Fruit fly (Drosophila melanogaster): Measurements from ENCODE around the gene Cpr64Ac.

Cpr64Ac gene

DNA sequence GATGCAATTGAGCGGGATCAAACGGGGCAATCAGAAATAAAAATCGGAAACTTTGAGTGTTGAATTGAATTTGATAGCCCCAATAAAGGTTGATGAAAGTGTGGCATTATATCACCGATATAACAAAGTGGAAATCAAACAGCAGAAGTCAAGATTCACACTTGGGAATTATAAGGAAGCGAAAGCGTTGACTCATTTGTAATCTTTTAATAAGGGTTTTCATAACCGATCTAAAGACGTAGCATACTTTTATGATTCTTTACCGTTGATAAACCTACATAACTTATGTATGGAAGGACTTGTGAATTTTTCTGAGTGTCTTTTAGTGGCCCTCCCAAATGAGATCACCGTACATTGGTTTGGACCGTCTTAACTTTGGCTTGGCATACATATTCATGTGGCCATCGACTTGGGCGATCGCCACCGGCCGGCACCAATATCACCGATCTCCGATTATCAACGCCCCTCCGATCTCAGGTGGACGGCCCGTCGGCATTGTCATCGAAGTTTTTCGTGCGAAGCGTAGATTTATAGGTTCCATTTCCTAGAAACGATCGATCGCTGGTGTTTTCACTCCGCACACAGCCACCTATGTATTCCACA, 16.8 kb upstream of the Cpr64Ac start:
- TF ChIP-seq CG14711 (tag; optimal IDR thresholded peaks at IDR 0.05) (no peak), Crg-1 (GFP tag; optimal IDR thresholded peaks at IDR 0.05) (no peak), CG7101 (tag; optimal IDR thresholded peaks at IDR 0.05) (no peak), Clk (GFP tag; optimal IDR thresholded peaks at IDR 0.05) (no peak), Mnt (GFP tag; optimal IDR thresholded peaks at IDR 0.05) (no peak), tj (GFP tag; optimal IDR thresholded peaks at IDR 0.05) (no peak), toe (GFP tag; optimal IDR thresholded peaks at IDR 0.05) (no peak), Hr96 (GFP tag; optimal IDR thresholded peaks at IDR 0.05) (no peak), CG1620 (GFP tag; optimal IDR thresholded peaks at IDR 0.05) (no peak), CG11617 (GFP tag; optimal IDR thresholded peaks at IDR 0.05) (no peak), CG33017 (tag; optimal IDR thresholded peaks at IDR 0.05) (no peak), CG5204 (GFP tag; optimal IDR thresholded peaks at IDR 0.05) (no peak), cic (GFP tag; optimal IDR thresholded peaks at IDR 0.05) (no peak), ovo (GFP tag; optimal IDR thresholded peaks at IDR 0.05) (no peak), kay (GFP tag; ENCODE audit: borderline replicate concordance) (no peak), CG12768 (GFP tag; optimal IDR thresholded peaks at IDR 0.05) (no peak), pad (GFP tag; optimal IDR thresholded peaks at IDR 0.05) (no peak), cnc (optimal IDR thresholded peaks at IDR 0.05) (no peak), bab1 (GFP tag; optimal IDR thresholded peaks at IDR 0.05) (no peak), CG7045 (GFP tag; optimal IDR thresholded peaks at IDR 0.05) (no peak)

DNA sequence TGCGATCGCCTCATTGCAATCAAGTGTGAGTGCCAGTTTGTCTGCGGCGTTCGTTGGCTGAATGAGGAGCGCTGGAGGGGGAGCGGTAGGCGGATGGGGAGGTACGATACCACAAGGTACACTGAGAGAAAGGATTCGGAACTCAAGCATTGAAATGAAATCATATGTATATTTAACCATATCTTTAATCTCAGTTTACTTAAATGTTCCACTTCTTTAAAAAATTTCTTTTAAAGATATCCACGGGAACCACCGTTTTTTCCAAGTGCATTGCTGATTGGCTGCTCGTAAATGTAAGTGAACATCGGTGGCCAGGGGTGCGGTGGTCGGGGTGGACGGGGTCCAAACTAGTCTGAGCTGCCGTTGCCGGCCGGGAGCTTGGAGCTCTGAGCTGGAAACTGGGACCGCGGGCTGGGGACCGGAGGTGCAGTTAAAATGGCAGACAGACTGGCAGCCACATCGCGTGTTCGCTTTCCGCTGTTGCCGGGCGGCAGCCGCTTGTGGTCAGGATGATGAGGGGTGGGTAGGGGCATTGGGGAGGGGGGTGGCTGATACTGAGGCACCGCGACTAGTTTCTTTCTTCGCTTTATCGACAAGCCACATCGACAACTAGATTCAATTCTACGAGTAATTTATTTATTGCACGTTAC, 15.6 kb upstream of the Cpr64Ac start:
- no peak for TF ChIP-seq cnc (optimal IDR thresholded peaks at IDR 0.05)
- peak; percentile 27 for TF ChIP-seq bab1 (GFP tag; optimal IDR thresholded peaks at IDR 0.05)
- TF ChIP-seq Crg-1 (GFP tag; optimal IDR thresholded peaks at IDR 0.05) = no peak
- peak; percentile 26 for TF ChIP-seq cic (GFP tag; optimal IDR thresholded peaks at IDR 0.05)
- TF ChIP-seq pad (GFP tag; optimal IDR thresholded peaks at IDR 0.05) = peak; percentile 53
- TF ChIP-seq toe (GFP tag; optimal IDR thresholded peaks at IDR 0.05) = peak; percentile 86
- peak; percentile 54 for TF ChIP-seq CG1620 (GFP tag; optimal IDR thresholded peaks at IDR 0.05)
- TF ChIP-seq CG7101 (tag; optimal IDR thresholded peaks at IDR 0.05) = peak; percentile 81
- no peak for TF ChIP-seq ovo (GFP tag; optimal IDR thresholded peaks at IDR 0.05)
- peak; percentile 65 for TF ChIP-seq CG14711 (tag; optimal IDR thresholded peaks at IDR 0.05)
- TF ChIP-seq Clk (GFP tag; optimal IDR thresholded peaks at IDR 0.05) = peak; percentile 73
- TF ChIP-seq Hr96 (GFP tag; optimal IDR thresholded peaks at IDR 0.05) = peak; percentile 79
- no peak for TF ChIP-seq kay (GFP tag; ENCODE audit: borderline replicate concordance)
- peak; percentile 47 for TF ChIP-seq tj (GFP tag; optimal IDR thresholded peaks at IDR 0.05)
- TF ChIP-seq CG5204 (GFP tag; optimal IDR thresholded peaks at IDR 0.05) = peak; percentile 86
- TF ChIP-seq CG33017 (tag; optimal IDR thresholded peaks at IDR 0.05) = peak; percentile 85
- peak; percentile 60 for TF ChIP-seq CG11617 (GFP tag; optimal IDR thresholded peaks at IDR 0.05)
- no peak for TF ChIP-seq Mnt (GFP tag; optimal IDR thresholded peaks at IDR 0.05)
- peak; percentile 91 for TF ChIP-seq CG12768 (GFP tag; optimal IDR thresholded peaks at IDR 0.05)
- TF ChIP-seq CG7045 (GFP tag; optimal IDR thresholded peaks at IDR 0.05) = peak; percentile 85

DNA sequence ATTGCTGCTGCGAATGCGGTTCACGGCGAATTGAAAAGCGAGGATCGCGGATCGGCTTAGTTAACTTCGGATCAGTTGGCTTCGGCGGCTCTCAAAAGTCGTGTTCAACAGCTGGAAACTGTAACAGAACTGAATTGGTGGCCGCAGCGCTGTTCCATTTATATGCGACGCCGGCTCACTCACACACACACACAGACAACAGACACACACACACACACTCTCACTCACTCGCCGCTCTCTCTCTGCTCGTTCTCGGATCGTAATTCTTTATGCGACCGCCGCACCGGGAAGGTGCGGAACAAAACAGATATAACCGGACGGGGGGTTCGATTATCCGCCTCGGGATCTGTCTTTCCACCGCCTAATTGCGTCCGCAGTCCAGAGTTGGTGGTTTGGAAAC, 14.4 kb upstream of the Cpr64Ac start, which contains the start of gene CG46460:
Gene CG46460, minus strand, starts transcription at position 139 of the 400 bp plus-strand sequence.
- TF ChIP-seq tj (GFP tag; optimal IDR thresholded peaks at IDR 0.05) (peak; percentile 25), cic (GFP tag; optimal IDR thresholded peaks at IDR 0.05) (peak; percentile 18), Hr96 (GFP tag; optimal IDR thresholded peaks at IDR 0.05) (peak; percentile 48), Clk (GFP tag; optimal IDR thresholded peaks at IDR 0.05) (peak; percentile 15), bab1 (GFP tag; optimal IDR thresholded peaks at IDR 0.05) (peak; percentile 3), CG7045 (GFP tag; optimal IDR thresholded peaks at IDR 0.05) (no peak)

DNA sequence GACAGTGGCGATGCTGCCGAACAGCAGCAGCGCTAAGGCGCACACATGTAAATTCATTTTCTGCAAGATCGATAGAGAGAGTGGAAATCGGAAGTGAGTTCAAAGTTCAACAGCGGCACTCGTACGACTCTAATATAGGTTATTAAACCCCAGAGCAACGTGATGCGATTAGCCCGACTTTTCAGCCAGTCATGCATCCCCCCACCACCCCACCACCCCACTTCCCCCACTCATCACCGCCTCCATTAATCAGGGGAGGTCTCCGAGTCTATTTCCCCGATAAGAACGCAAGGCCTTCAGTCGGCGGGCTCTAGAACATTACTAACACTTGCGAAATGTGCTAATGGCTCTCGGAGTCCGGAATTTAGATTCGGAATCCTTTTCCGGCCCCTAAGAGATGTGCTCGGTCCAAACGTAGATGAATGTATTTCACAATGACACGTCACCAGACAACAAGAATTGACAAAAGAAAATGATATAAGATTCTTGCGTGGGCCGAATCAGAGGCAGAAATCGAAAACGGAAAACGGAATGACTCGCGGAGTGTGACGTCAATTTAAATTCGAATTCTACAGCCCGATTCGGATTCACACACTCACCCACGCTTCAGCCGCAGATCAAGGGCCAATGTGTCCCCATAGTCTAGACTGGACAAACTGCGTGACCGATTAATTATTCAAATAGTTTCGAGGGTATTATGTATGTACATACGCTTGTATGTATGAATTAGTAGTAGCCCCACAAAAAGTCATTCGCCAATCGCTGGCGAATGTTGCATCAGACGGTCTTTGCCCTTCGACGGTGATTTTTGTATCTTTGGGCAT, 13.1 kb upstream of the Cpr64Ac start:
- TF ChIP-seq Mnt (GFP tag; optimal IDR thresholded peaks at IDR 0.05) (no peak), CG33017 (tag; optimal IDR thresholded peaks at IDR 0.05) (no peak), tj (GFP tag; optimal IDR thresholded peaks at IDR 0.05) (peak; percentile 9), Clk (GFP tag; optimal IDR thresholded peaks at IDR 0.05) (no peak), CG12768 (GFP tag; optimal IDR thresholded peaks at IDR 0.05) (peak; percentile 25), cnc (optimal IDR thresholded peaks at IDR 0.05) (peak; percentile 79 to 89), bab1 (GFP tag; optimal IDR thresholded peaks at IDR 0.05) (no peak), ovo (GFP tag; optimal IDR thresholded peaks at IDR 0.05) (no peak), kay (GFP tag; ENCODE audit: borderline replicate concordance) (peak; percentile 44), cic (GFP tag; optimal IDR thresholded peaks at IDR 0.05) (peak; percentile 74)

DNA sequence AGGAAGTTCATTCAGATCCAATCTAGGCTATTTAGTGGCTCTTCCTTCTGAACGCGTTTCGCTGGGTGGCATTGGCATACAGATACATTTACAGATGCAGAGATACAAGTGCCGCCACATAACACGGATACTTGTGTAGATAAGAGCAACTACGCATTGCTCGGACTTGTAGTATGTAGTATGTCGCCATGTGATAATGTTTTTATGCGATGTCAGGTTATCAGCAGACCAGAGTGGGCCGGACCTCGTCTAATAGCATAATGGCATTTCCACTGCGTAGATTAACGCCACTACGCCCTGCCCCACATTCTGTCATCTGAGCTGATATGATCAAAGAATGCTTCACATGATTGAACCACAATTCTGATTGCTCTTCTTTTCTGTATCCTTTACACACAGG, 9.1 kb upstream of the Cpr64Ac start:
- TF ChIP-seq CG33017 (tag; optimal IDR thresholded peaks at IDR 0.05) (no peak), cnc (optimal IDR thresholded peaks at IDR 0.05) (no peak), bab1 (GFP tag; optimal IDR thresholded peaks at IDR 0.05) (no peak), cic (GFP tag; optimal IDR thresholded peaks at IDR 0.05) (no peak), tj (GFP tag; optimal IDR thresholded peaks at IDR 0.05) (no peak), CG5204 (GFP tag; optimal IDR thresholded peaks at IDR 0.05) (no peak), ovo (GFP tag; optimal IDR thresholded peaks at IDR 0.05) (no peak), CG7101 (tag; optimal IDR thresholded peaks at IDR 0.05) (no peak), Crg-1 (GFP tag; optimal IDR thresholded peaks at IDR 0.05) (no peak), pad (GFP tag; optimal IDR thresholded peaks at IDR 0.05) (no peak), Mnt (GFP tag; optimal IDR thresholded peaks at IDR 0.05) (no peak), CG11617 (GFP tag; optimal IDR thresholded peaks at IDR 0.05) (no peak), CG12768 (GFP tag; optimal IDR thresholded peaks at IDR 0.05) (no peak), toe (GFP tag; optimal IDR thresholded peaks at IDR 0.05) (no peak), Hr96 (GFP tag; optimal IDR thresholded peaks at IDR 0.05) (no peak)

Measured in whole organism, adult.